Fruit fly (Drosophila melanogaster): Measurements from ENCODE around the gene Kap-alpha1.
A peak's percentile ranks its signal among the peaks of the same experiment; 100 is the strongest.

The Kap-alpha1 gene

dm6 chr3L:19817807-19818531 lies 10.9 kb downstream of the Kap-alpha1 start, which contains the start of the genes Fibp and Deaf1 (continued):
- peak; percentile 34; the same call in 1 of the 3 replicates for TF ChIP-seq CG7357 (GFP tag; IDR thresholded peaks at IDR 0.05)
- no peak for TF ChIP-seq otp (GFP tag; IDR thresholded peaks at IDR 0.05)
- peak; percentile 85 for TF ChIP-seq CG17829 (tag; optimal IDR thresholded peaks at IDR 0.05)
- TF ChIP-seq CG10543 (GFP tag; optimal IDR thresholded peaks at IDR 0.05): peak; percentile 73
- peak; percentile 88 for TF ChIP-seq fu2 (GFP tag; optimal IDR thresholded peaks at IDR 0.05)
- peak; percentile 46 for TF ChIP-seq caup (GFP tag; optimal IDR thresholded peaks at IDR 0.05; ENCODE audit: severe bottlenecking)
- TF ChIP-seq gro (GFP tag; optimal IDR thresholded peaks at IDR 0.05): peak; percentile 58
- TF ChIP-seq chinmo (GFP tag; IDR thresholded peaks at IDR 0.05; ENCODE audit: partially characterized antibody): peak; percentile 98
- peak; percentile 93; the same call in 2 of the 4 replicates for TF ChIP-seq Gug (GFP tag; IDR thresholded peaks at IDR 0.05)
- peak; percentile 48 for TF ChIP-seq CG18011 (GFP tag; optimal IDR thresholded peaks at IDR 0.05)
- peak; percentile 73 to 82 for TF ChIP-seq Hr51 (GFP tag; optimal IDR thresholded peaks at IDR 0.05)
- peak; percentile 57 for TF ChIP-seq trh (GFP tag; optimal IDR thresholded peaks at IDR 0.05)
- TF ChIP-seq CG15601 (tag; optimal IDR thresholded peaks at IDR 0.05): peak; percentile 65
- TF ChIP-seq kay (GFP tag; optimal IDR thresholded peaks at IDR 0.05): peak; percentile 66
- no peak for TF ChIP-seq CG31365 (tag; optimal IDR thresholded peaks at IDR 0.05)
- peak; percentile 95 for TF ChIP-seq ato (GFP tag; IDR thresholded peaks at IDR 0.05; ENCODE audit: partially characterized antibody)
- peak; percentile 69 for TF ChIP-seq nerfin-1 (tag; optimal IDR thresholded peaks at IDR 0.05)
- peak; percentile 77 for TF ChIP-seq az2 (GFP tag; optimal IDR thresholded peaks at IDR 0.05)
- peak; percentile 64; the same call in 2 of the 3 replicates for TF ChIP-seq tgo (GFP tag; IDR thresholded peaks at IDR 0.05)
- peak; percentile 66 for TF ChIP-seq Meics (GFP tag; optimal IDR thresholded peaks at IDR 0.05)
- peak; percentile 57; the same call in 1 of the 2 replicates for TF ChIP-seq vvl (GFP tag; IDR thresholded peaks at IDR 0.05)
- peak; percentile 69 for TF ChIP-seq CG2116 (GFP tag; optimal IDR thresholded peaks at IDR 0.05)
- TF ChIP-seq CG6791 (GFP tag; IDR thresholded peaks at IDR 0.05; ENCODE audit: partially characterized antibody): peak; percentile 99
- no peak for TF ChIP-seq CG17612 (GFP tag; IDR thresholded peaks at IDR 0.05)
- peak; percentile 77 for TF ChIP-seq CG15696 (tag; optimal IDR thresholded peaks at IDR 0.05)
- peak; percentile 87 for TF ChIP-seq Xbp1 (GFP tag; optimal IDR thresholded peaks at IDR 0.05)
- no peak for TF ChIP-seq Oli (tag; optimal IDR thresholded peaks at IDR 0.05)
- no peak for TF ChIP-seq ftz-f1 (GFP tag; optimal IDR thresholded peaks at IDR 0.05)
- peak; percentile 58 for TF ChIP-seq NC2β (GFP tag; optimal IDR thresholded peaks at IDR 0.05)
- TF ChIP-seq CG18262 (tag; optimal IDR thresholded peaks at IDR 0.05): peak; percentile 81
- no peak for TF ChIP-seq ATbp (GFP tag; optimal IDR thresholded peaks at IDR 0.05)
- TF ChIP-seq CG7987 (GFP tag; optimal IDR thresholded peaks at IDR 0.05): peak; percentile 8
- TF ChIP-seq chif (GFP tag; optimal IDR thresholded peaks at IDR 0.05): peak; percentile 75 to 80
- peak; percentile 63 for TF ChIP-seq CG13123 (GFP tag; optimal IDR thresholded peaks at IDR 0.05)
- peak; percentile 89 for TF ChIP-seq CG2129 (GFP tag; IDR thresholded peaks at IDR 0.05; ENCODE audit: partially characterized antibody)
- TF ChIP-seq CG1529 (GFP tag; optimal IDR thresholded peaks at IDR 0.05): peak; percentile 29
- TF ChIP-seq CG4328 (GFP tag; optimal IDR thresholded peaks at IDR 0.05): peak; percentile 62
- TF ChIP-seq bowl (GFP tag; IDR thresholded peaks at IDR 0.05): no peak
- no peak for TF ChIP-seq ham (GFP tag; IDR thresholded peaks at IDR 0.05)
- peak; percentile 96 for TF ChIP-seq CG15514 (GFP tag; optimal IDR thresholded peaks at IDR 0.05)
- TF ChIP-seq sug (tag; optimal IDR thresholded peaks at IDR 0.05): peak; percentile 85
- TF ChIP-seq hbn (GFP tag; IDR thresholded peaks at IDR 0.05; ENCODE audit: partially characterized antibody): peak; percentile 95
- no peak for TF ChIP-seq CG6254 (GFP tag; optimal IDR thresholded peaks at IDR 0.05)
- TF ChIP-seq MTF-1 (GFP tag; optimal IDR thresholded peaks at IDR 0.05; ENCODE audit: borderline replicate concordance): no peak
- TF ChIP-seq Spps (tag; optimal IDR thresholded peaks at IDR 0.05): no peak
- TF ChIP-seq bsh (GFP tag; optimal IDR thresholded peaks at IDR 0.05): peak in 1 of 2 experiments; percentile 59
- peak; percentile 80 for TF ChIP-seq NFAT (GFP tag; IDR thresholded peaks at IDR 0.05)

All from whole organism, embryonic.